Worm (Caenorhabditis elegans): Measurements from ENCODE around the gene ZK1290.14.

DNA sequence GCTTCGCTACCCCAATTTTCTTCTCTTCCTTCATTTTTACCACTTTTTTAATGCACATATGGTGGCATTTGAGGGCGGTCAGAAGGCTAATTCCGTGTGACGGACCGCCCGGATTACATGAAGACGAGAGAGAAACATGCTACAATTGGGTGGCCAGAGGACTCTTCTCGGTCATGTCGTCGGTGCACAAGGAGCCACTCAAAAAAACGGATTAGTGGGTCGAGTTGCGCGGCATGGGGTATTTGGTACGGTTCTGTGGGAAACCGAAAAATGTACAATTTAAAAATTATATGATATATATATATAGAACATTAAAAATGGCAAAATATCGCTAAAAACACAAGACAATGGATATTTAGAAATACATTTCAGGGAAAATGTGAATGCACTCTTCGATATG, 15.4 kb upstream of the ZK1290.14 start:
- TF ChIP-seq flt-1 (GFP tag; IDR thresholded peaks at IDR 0.05) (no peak), ztf-23 (GFP tag; IDR thresholded peaks at IDR 0.05) (no peak), T22C8.4 (GFP tag; IDR thresholded peaks at IDR 0.05) (no peak), tab-1 (GFP tag; IDR thresholded peaks at IDR 0.05) (no peak), cog-1 (tag; optimal IDR thresholded peaks at IDR 0.05) (no peak), klf-2 (GFP tag; conservative IDR thresholded peaks at IDR 0.05) (no peak)

All from whole organism, midembryonic.